Fruit fly (Drosophila melanogaster): Measurements from ENCODE around the gene Vps15.

- TF ChIP-seq pan (optimal IDR thresholded peaks at IDR 0.05) (no peak), sage (GFP tag; optimal IDR thresholded peaks at IDR 0.05) (peak; percentile 97), Abd-B (GFP tag; optimal IDR thresholded peaks at IDR 0.05) (no peak), CG9705 (GFP tag; optimal IDR thresholded peaks at IDR 0.05) (peak; percentile 90)
Observed at dm6 chr3R:9229075-9229835, 16.4 kb downstream of the Vps15 start.

Data from whole organism, wandering third instar larva.